Worm (Caenorhabditis elegans) whole organism, L4 larva: Measurements from ENCODE around the gene tkr-2.

Experiments used
- F49E8.2 ChIP-seq: sonication (generic microtip); optimal IDR thresholded peaks from 2 replicates; lab custom pipeline; 2016; ENCODE audit warnings: missing compliant biosample characterization, mild to moderate bottlenecking, missing genetic modification characterization, borderline replicate concordance
- R02D3.7 ChIP-seq: fragments of 150-350 bp; sonication (generic microtip); optimal IDR thresholded peaks from 3 replicates; lab custom pipeline; 2014; ENCODE audit warnings: missing biosample characterization, missing genetic modification characterization
- T20F7.1 ChIP-seq: fragments of 200-800 bp; sonication (Bioruptor generic); optimal IDR thresholded peaks from 2 replicates; lab custom pipeline; 2018; ENCODE audit warnings: mild to moderate bottlenecking, missing genetic modification characterization, missing compliant biosample characterization
- ZK546.5 ChIP-seq, 2 experiments: sonication (generic microtip); optimal IDR thresholded peaks; 2 replicates each; lab custom pipeline; 2017; ENCODE audit warnings: missing biosample characterization in 2 of 2, missing genetic modification characterization in 2 of 2
- attf-4 ChIP-seq: sonication (generic microtip); optimal IDR thresholded peaks from 3 replicates; lab custom pipeline; 2017; ENCODE audit warnings: missing biosample characterization, missing genetic modification characterization
- ceh-28 ChIP-seq: fragments of 150-350 bp; optimal IDR thresholded peaks from 2 replicates; lab custom pipeline; 2014; ENCODE audit warnings: missing biosample characterization, missing genetic modification reagents, missing genetic modification characterization
- ceh-62 ChIP-seq: sonication (generic microtip); optimal IDR thresholded peaks from 2 replicates; lab custom pipeline; 2017; ENCODE audit warnings: missing biosample characterization, missing genetic modification characterization
- ceh-82 ChIP-seq: sonication (generic microtip); optimal IDR thresholded peaks from 2 replicates; lab custom pipeline; 2017; ENCODE audit warnings: missing biosample characterization, missing genetic modification characterization
- cey-2 ChIP-seq: sonication (generic microtip); optimal IDR thresholded peaks from 3 replicates; lab custom pipeline; 2017; ENCODE audit warnings: missing genetic modification characterization, mild to moderate bottlenecking, missing compliant biosample characterization, antibody characterized with exemption, borderline replicate concordance; ENCODE audit not compliant: insufficient read depth
- ctbp-1 ChIP-seq: fragments of 200-800 bp; sonication (Bioruptor generic); IDR thresholded peaks from 2 replicates; pipeline ENCODE4 v1.3.6; 2022; ENCODE audit warnings: missing genetic modification reagents, missing genetic modification characterization, missing compliant biosample characterization
- daf-16 ChIP-seq, 3 experiments: sonication (generic microtip); optimal IDR thresholded peaks; 2 replicates each; lab custom pipeline; 2016 to 2017; ENCODE audit warnings: missing genetic modification characterization in 3 of 3, missing genetic modification reagents in 3 of 3, mild to moderate bottlenecking in 2 of 3, missing compliant biosample characterization in 2 of 3, missing biosample characterization in 1 of 3, moderate library complexity in 1 of 3
- dpl-1 ChIP-seq: fragments of 150-350 bp; optimal IDR thresholded peaks from 2 replicates; lab custom pipeline; 2014; ENCODE audit warnings: missing biosample characterization, missing genetic modification reagents, missing genetic modification characterization
- duxl-1 ChIP-seq: sonication (generic microtip); optimal IDR thresholded peaks from 2 replicates; lab custom pipeline; 2016; ENCODE audit warnings: mild to moderate bottlenecking, missing genetic modification characterization, moderate library complexity, missing compliant biosample characterization; ENCODE audit not compliant: poor library complexity
- egl-27 ChIP-seq: sonication (generic microtip); optimal IDR thresholded peaks from 3 replicates; lab custom pipeline; 2017; ENCODE audit warnings: missing biosample characterization, missing genetic modification reagents, missing genetic modification characterization
- fkh-10 ChIP-seq: fragments of 150-350 bp; optimal IDR thresholded peaks from 2 replicates; lab custom pipeline; 2014; ENCODE audit warnings: missing biosample characterization, missing genetic modification reagents, missing genetic modification characterization
- lin-29 ChIP-seq: fragments of 200-800 bp; sonication (Bioruptor generic); IDR thresholded peaks from 2 replicates; pipeline ENCODE4 v1.3.6; 2022; ENCODE audit warnings: missing genetic modification reagents, missing genetic modification characterization, missing compliant biosample characterization
- lin-38 ChIP-seq: fragments of 200-800 bp; sonication (Bioruptor generic); IDR thresholded peaks from 2 replicates; pipeline ENCODE4 v1.3.6; 2022; ENCODE audit warnings: missing genetic modification reagents, missing genetic modification characterization, missing compliant biosample characterization
- nhr-10 ChIP-seq: fragments of 150-350 bp; optimal IDR thresholded peaks from 2 replicates; lab custom pipeline; 2014; ENCODE audit warnings: missing biosample characterization, missing genetic modification characterization
- nhr-111 ChIP-seq: fragments of 200-800 bp; sonication (Bioruptor generic); optimal IDR thresholded peaks from 2 replicates; lab custom pipeline; 2018; ENCODE audit warnings: mild to moderate bottlenecking, missing genetic modification characterization, missing compliant biosample characterization
- nhr-42 ChIP-seq: fragments of 200-800 bp; sonication (Bioruptor generic); IDR thresholded peaks from 2 replicates; pipeline ENCODE4 v1.3.6; 2022; ENCODE audit warnings: missing genetic modification characterization, missing compliant biosample characterization
- nhr-48 ChIP-seq: sonication (generic microtip); optimal IDR thresholded peaks from 2 replicates; lab custom pipeline; 2016; ENCODE audit warnings: mild to moderate bottlenecking, missing genetic modification characterization, missing compliant biosample characterization
- rbr-2 ChIP-seq: sonication (generic microtip); optimal IDR thresholded peaks from 2 replicates; lab custom pipeline; 2016; ENCODE audit warnings: missing genotype, missing genetic modification characterization, missing compliant biosample characterization
- snpc-1.2 ChIP-seq: fragments of 200-800 bp; sonication (Bioruptor generic); IDR thresholded peaks from 2 replicates; pipeline ENCODE4 v1.3.6; 2022; ENCODE audit warnings: missing genetic modification reagents, missing genetic modification characterization, missing compliant biosample characterization
- snpc-4 ChIP-seq: fragments of 150-350 bp; optimal IDR thresholded peaks from 2 replicates; lab custom pipeline; 2014; ENCODE audit warnings: missing biosample characterization, missing genetic modification characterization
- tra-1 ChIP-seq: fragments of 200-800 bp; sonication (Bioruptor generic); IDR thresholded peaks from 2 replicates; pipeline ENCODE4 v1.3.6; 2022; ENCODE audit warnings: missing genetic modification reagents, missing genetic modification characterization, missing compliant biosample characterization
- unc-62 ChIP-seq, 3 experiments: fragments of 150-350 bp in 1 of 3; sonication (generic microtip); optimal IDR thresholded peaks in 2 of 3; peaks in 1 of 3; 1 replicate in 1 of 3; 2 replicates in 2 of 3; lab custom pipeline; 2014 to 2017; ENCODE audit warnings: missing biosample characterization in 3 of 3, missing genetic modification characterization in 3 of 3, missing genetic modification reagents in 3 of 3, missing genotype in 1 of 3
- vab-7 ChIP-seq: fragments of 200-800 bp; sonication (Bioruptor generic); IDR thresholded peaks from 2 replicates; pipeline ENCODE4 v1.3.6; 2022; ENCODE audit warnings: missing genetic modification reagents, missing genetic modification characterization, missing compliant biosample characterization
- zfp-2 ChIP-seq: sonication (generic microtip); optimal IDR thresholded peaks from 2 replicates; lab custom pipeline; 2016; ENCODE audit warnings: mild to moderate bottlenecking, missing genetic modification characterization, missing compliant biosample characterization
- zip-11 ChIP-seq: fragments of 200-800 bp; sonication (Bioruptor generic); IDR thresholded peaks from 2 replicates; pipeline ENCODE4 v1.3.6; 2022; ENCODE audit warnings: missing genetic modification characterization, missing compliant biosample characterization
- zip-2 ChIP-seq: fragments of 150-350 bp; optimal IDR thresholded peaks from 2 replicates; lab custom pipeline; 2014; ENCODE audit warnings: missing biosample characterization, missing genetic modification characterization

The tkr-2 gene

DNA sequence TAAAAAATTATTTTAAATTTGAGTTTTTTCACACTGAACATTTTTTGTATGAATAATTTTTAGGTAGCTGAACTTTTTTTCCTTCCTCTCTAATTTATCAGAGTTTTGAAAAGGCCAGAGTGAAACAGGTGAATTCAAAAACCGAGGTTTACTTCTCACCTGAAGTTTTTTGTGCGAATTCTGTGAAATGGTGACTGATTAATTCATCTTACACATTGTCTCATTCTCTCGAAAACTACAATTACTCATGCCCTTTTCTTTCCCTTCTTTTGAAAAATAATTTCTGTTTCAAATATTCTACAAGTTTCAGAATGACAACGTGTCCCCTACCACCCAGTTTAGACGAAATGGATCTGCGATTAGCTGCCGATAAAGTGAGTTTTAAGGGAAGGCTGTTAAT, at the start of gene tkr-2:
Gene tkr-2 (plus strand): TSS at position 301 of the 400 bp plus-strand sequence.
- TF ChIP-seq nhr-42: no peak
- no peak for TF ChIP-seq duxl-1 (tag; lab: Kevin White, UChicago)
- TF ChIP-seq F49E8.2: no peak
- TF ChIP-seq vab-7 (GFP tag; lab: Robert Waterston, UW): no peak
- no peak for TF ChIP-seq R02D3.7 (tag; lab: Kevin White, UChicago)
- no peak for TF ChIP-seq zip-2 (tag; lab: Kevin White, UChicago)
- TF ChIP-seq cey-2 (tag; lab: Kevin White, UChicago): no peak

DNA sequence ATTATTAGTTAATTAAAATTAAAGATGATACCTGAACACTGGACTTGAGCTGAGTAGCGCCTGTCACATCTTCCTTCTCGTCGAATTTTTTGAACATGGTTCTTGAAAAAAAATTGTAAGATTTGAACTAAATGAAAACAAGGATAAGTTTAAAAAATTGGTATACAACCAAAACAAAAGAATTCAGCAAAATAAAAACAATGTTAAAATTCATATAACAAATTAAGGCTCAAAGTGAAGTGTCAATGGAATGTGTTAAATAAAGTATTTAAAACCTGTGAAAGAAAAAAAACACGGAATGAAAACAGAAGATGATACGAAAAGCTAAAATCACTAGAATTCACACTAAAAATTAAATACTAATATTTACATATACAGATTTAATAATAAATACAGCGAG, 46.6 kb upstream of the tkr-2 start, which contains the start of gene C11D2.7:
Gene C11D2.7 (minus strand): TSS at position 101 of the 400 bp plus-strand sequence.
- TF ChIP-seq ceh-62 (tag; lab: Kevin White, UChicago) (no peak), daf-16 (GFP tag; optimal IDR thresholded peaks at IDR 0.05; lab: Kevin White, UChicago) (no peak), daf-16 (tag; optimal IDR thresholded peaks at IDR 0.05; lab: Kevin White, UChicago) (peak; percentile 15), snpc-1.2 (GFP tag; lab: Robert Waterston, UW) (no peak), tra-1 (GFP tag; lab: Robert Waterston, UW) (no peak), attf-4 (no peak), zip-11 (no peak)

DNA sequence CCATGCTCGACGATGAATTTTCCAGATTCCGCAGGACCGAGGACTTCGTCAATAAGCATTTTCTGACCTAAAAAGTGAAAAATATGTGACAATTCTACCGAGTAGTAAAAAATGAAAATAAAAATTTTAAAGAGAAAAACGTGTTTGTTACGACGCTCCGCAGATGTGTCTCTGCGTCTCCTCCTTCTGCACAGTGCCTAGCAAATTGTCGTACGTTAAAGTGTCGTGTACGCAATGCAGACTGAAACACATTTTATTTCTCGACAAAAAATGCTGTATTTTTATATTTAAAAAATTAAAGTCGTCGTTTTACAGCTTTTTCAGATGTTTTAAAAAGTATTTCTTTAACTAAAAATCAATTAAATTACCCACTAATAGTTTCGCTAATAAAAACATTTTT, 45.0 kb upstream of the tkr-2 start, which contains the start of gene C11D2.4:
Gene C11D2.4 (minus strand): TSS at position 128 of the 400 bp plus-strand sequence.
- TF ChIP-seq lin-38 (GFP tag; lab: Robert Waterston, UW) (peak; percentile 43; the same call in 1 of the 2 replicates), dpl-1 (GFP tag; lab: Kevin White, UChicago) (peak; percentile 65), snpc-1.2 (GFP tag; lab: Robert Waterston, UW) (peak; percentile 86), T20F7.1 (GFP tag; lab: Kevin White, UChicago) (peak; percentile 60), ZK546.5 (tag; optimal IDR thresholded peaks at IDR 0.05; lab: Kevin White, UChicago) (no peak), rbr-2 (tag; lab: Kevin White, UChicago) (peak; percentile 24), ceh-28 (tag; lab: Kevin White, UChicago) (no peak), daf-16 (GFP tag; optimal IDR thresholded peaks at IDR 0.05; lab: Kevin White, UChicago) (no peak), daf-16 (tag; optimal IDR thresholded peaks at IDR 0.05; lab: Kevin White, UChicago) (peak; percentile 49), unc-62 (GFP tag; optimal IDR thresholded peaks at IDR 0.05 in 1 of 2; lab: Kevin White, UChicago) (peak in 1 of 2 experiments; percentile 63), unc-62 (tag; optimal IDR thresholded peaks at IDR 0.05; lab: Kevin White, UChicago) (no peak), nhr-111 (GFP tag; lab: Kevin White, UChicago) (no peak)

DNA sequence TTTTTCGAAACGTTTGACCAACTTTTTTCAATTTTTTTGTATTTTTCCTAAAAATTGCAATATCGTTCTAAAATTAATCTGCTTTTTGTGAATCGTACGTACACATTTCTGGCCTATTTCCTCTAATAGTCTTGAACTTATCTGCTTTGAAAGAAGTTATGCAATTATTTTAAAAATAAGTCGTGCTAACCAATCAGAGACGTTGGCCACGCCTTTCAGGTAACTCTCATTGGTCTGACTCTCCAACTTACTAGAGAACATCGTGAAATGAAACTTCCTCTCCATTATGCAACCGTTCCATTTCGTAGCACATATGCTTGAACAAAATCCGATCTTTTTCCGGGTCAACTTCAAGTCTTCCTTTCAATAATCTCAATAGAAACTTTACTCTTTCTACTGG, 42.3 kb upstream of the tkr-2 start:
- no peak for TF ChIP-seq snpc-1.2 (GFP tag; lab: Robert Waterston, UW)
- no peak for TF ChIP-seq zfp-2 (tag; lab: Kevin White, UChicago)
- TF ChIP-seq unc-62 (GFP tag; optimal IDR thresholded peaks at IDR 0.05 in 1 of 2; lab: Kevin White, UChicago): no peak
- TF ChIP-seq unc-62 (tag; optimal IDR thresholded peaks at IDR 0.05; lab: Kevin White, UChicago): no peak
- no peak for TF ChIP-seq nhr-48 (tag; lab: Kevin White, UChicago)
- TF ChIP-seq nhr-42: no peak

DNA sequence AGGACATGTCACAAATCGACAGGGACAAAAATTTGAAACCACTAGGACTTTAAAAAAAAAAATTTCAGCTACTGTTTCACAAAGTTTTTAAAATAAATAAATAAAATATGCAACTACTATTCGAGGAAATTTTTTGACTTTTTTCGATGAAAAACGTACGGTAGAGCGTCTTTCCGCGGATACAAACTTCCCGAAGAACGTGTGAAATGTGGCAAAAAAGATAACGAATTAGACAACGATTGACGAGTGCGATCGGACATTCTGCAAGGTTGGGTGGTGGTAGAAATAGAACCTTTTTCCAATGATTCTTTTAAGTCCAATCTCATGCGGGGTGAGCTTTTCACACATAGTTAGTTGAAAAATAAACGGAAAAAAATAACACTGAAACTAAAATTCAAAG, 36.1 kb upstream of the tkr-2 start:
- TF ChIP-seq unc-62 (GFP tag; optimal IDR thresholded peaks at IDR 0.05 in 1 of 2; lab: Kevin White, UChicago): peak in 1 of 2 experiments; percentile 93
- TF ChIP-seq unc-62 (tag; optimal IDR thresholded peaks at IDR 0.05; lab: Kevin White, UChicago): no peak
- TF ChIP-seq snpc-4 (tag; lab: Kevin White, UChicago): no peak

DNA sequence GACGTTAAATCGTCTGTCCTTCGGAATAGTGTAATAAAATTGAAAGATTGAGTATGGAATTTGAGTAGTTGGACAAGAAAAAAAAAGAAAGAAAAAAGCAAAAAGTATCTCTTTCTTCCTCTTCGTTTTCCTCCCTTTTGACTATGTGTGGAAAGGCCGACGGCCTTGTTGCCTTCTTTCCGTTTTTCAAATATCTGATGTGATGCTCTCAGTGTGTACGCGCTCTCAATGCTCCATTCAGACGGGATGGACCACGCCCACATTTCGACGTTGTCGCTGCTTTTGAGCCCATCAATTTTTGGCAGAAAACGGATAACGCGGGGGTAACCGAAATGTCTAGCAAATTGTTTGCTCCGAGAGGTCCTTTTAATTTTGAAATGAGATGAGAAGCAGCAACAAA, 28.9 kb upstream of the tkr-2 start:
- TF ChIP-seq fkh-10 (GFP tag; lab: Kevin White, UChicago) (peak; percentile 32), snpc-4 (tag; lab: Kevin White, UChicago) (no peak)

DNA sequence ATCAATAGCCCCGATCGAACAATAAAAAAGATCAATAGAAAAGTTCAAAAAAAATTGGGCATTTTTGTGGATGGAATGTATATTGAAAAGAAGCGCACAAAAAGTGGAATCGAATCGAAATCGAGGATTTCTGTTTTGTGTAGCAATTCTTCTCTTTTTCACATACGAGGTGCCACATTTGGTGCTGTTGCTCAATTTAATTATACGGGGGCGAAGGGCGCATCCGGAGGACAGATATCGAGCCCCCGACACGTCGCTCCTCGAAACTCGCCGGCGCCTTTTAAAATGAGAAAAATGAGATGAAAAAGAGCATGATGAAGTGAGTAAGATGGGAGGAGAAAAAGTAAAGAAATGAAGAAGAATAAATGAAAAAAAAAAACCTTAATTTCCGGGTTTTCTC, 24.5 kb upstream of the tkr-2 start:
- TF ChIP-seq ctbp-1 (GFP tag; lab: Robert Waterston, UW) (0 out of 2 replicates have a peak, but pooled peaks have one; percentile 13), ceh-82 (tag; lab: Kevin White, UChicago) (no peak), egl-27 (tag; lab: Kevin White, UChicago) (no peak), lin-29 (GFP tag; lab: Robert Waterston, UW) (no peak), nhr-10 (tag; lab: Kevin White, UChicago) (no peak), F49E8.2 (no peak), vab-7 (GFP tag; lab: Robert Waterston, UW) (no peak)
